Fruit fly (Drosophila melanogaster): ENCODE results near the gene CG14915.

Gene CG14915

dm6 chr2L:11086357-11086924 is 15.6 kb downstream of the CG14915 start, which contains the start of gene CG16854:
CG16854 (plus strand) TSS chr2L:11086721.
- no peak for TF ChIP-seq OdsH (GFP tag; optimal IDR thresholded peaks at IDR 0.05)
- no peak for TF ChIP-seq N (GFP tag; optimal IDR thresholded peaks at IDR 0.05)
- TF ChIP-seq Dif (GFP tag; optimal IDR thresholded peaks at IDR 0.05; ENCODE audit: partially characterized antibody), result peak; percentile 11
- no peak for TF ChIP-seq jim (GFP tag; optimal IDR thresholded peaks at IDR 0.05)

- peak; percentile 96 for TF ChIP-seq Myc (optimal IDR thresholded peaks at IDR 0.05)
- TF ChIP-seq psq (GFP tag; optimal IDR thresholded peaks at IDR 0.05), result peak; percentile 13
- TF ChIP-seq woc (GFP tag; optimal IDR thresholded peaks at IDR 0.05), result peak; percentile 87
- peak; percentile 49 for TF ChIP-seq sv (GFP tag; optimal IDR thresholded peaks at IDR 0.05)
- no peak for TF ChIP-seq dsf (GFP tag; optimal IDR thresholded peaks at IDR 0.05; ENCODE audit: borderline replicate concordance)
- no peak for TF ChIP-seq Jra (GFP tag; optimal IDR thresholded peaks at IDR 0.05)
- no peak for TF ChIP-seq usp (GFP tag; optimal IDR thresholded peaks at IDR 0.05)
These were observed 20.3 kb downstream of the CG14915 start, which contains the start of gene Wdr59 for dm6 chr2L:11091111-11091510. Wdr59 (plus strand) TSS chr2L:11091444.

DNA sequence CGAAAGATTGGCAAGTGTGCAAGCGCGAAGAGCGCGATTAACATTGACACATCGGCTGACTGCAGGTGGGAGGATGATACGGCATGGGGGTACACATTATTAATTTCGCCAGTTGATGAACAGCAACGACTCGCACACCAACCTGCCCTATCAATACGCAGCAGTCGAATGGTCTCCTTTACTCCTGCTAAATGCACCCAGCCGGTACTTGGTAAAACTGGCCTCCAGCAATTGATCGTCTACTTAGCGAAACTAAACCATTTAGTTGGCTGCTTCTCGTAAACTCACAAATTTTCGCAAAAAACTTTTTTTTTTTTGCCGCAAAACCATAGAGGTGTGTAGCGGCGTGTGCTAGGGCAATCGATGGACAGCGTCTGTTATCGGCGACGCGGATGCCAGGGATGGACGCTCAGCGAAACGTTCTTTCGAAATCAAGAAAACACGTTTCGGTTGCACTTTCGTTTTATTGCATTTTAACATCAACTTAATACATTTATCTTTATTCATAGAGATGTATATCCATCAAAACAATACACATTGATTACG is 29.8 kb downstream of the CG14915 start, which contains the start of gene Ge-1:
Gene Ge-1 (minus strand): TSS at position 373 of the 546 bp plus-strand sequence.
- TF ChIP-seq Hr83 (GFP tag; optimal IDR thresholded peaks at IDR 0.05; ENCODE audit: poor library complexity, severe bottlenecking) (peak; percentile 20), Sp1 (GFP tag; optimal IDR thresholded peaks at IDR 0.05) (no peak)

dm6 chr2L:11105320-11105719 is 34.5 kb downstream of the CG14915 start:
- TF ChIP-seq jim (GFP tag; optimal IDR thresholded peaks at IDR 0.05) (no peak), Vsx2 (GFP tag; optimal IDR thresholded peaks at IDR 0.05; ENCODE audit: partially characterized antibody) (no peak), fru (GFP tag; optimal IDR thresholded peaks at IDR 0.05) (no peak), dl (GFP tag; optimal IDR thresholded peaks at IDR 0.05; ENCODE audit: insufficient read depth in 1 of 2, partially characterized antibody in 2 of 2) (no peak), brk (GFP tag; optimal IDR thresholded peaks at IDR 0.05) (no peak), dsf (GFP tag; optimal IDR thresholded peaks at IDR 0.05; ENCODE audit: borderline replicate concordance) (no peak), dmrt93B (GFP tag; optimal IDR thresholded peaks at IDR 0.05) (no peak), Dif (GFP tag; optimal IDR thresholded peaks at IDR 0.05; ENCODE audit: partially characterized antibody) (no peak), sage (GFP tag; optimal IDR thresholded peaks at IDR 0.05) (no peak), ey (GFP tag; optimal IDR thresholded peaks at IDR 0.05) (no peak), tai (GFP tag; optimal IDR thresholded peaks at IDR 0.05) (no peak), Hr83 (GFP tag; optimal IDR thresholded peaks at IDR 0.05; ENCODE audit: poor library complexity, severe bottlenecking) (no peak), CrebA (GFP tag; optimal IDR thresholded peaks at IDR 0.05; ENCODE audit: borderline replicate concordance) (no peak)

DNA sequence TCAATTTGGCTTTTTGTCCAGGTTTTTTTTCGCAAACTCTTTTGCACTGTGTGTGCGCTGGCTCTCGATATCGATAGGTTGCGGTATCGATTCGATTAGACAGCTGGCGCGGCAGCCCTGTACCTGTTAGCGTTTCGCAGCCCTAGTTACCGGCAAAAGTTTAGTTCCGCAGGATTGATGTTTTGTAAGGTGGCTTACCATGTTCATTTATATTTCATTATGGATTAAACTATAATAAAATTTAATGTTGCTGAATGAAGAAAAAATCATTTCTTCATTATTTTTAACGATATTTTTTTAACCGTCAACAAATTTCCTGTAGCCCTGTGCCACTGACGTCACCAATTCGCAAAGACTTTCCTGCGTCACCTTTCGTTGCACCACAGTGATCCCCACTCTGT is 35.7 kb downstream of the CG14915 start, which contains the start of gene Reps:
Gene Reps (minus strand): TSS at position 84 of the 401 bp plus-strand sequence.
- TF ChIP-seq Jra (GFP tag; optimal IDR thresholded peaks at IDR 0.05), result peak; percentile 97
- TF ChIP-seq Mio (GFP tag; optimal IDR thresholded peaks at IDR 0.05), result peak; percentile 87
- TF ChIP-seq Hr78 (GFP tag; optimal IDR thresholded peaks at IDR 0.05), result no peak
- no peak for TF ChIP-seq usp (GFP tag; optimal IDR thresholded peaks at IDR 0.05)
- peak; percentile 97 for TF ChIP-seq Sp1 (GFP tag; optimal IDR thresholded peaks at IDR 0.05)
- TF ChIP-seq fru (GFP tag; optimal IDR thresholded peaks at IDR 0.05), result peak; percentile 97
- no peak for TF ChIP-seq brk (GFP tag; optimal IDR thresholded peaks at IDR 0.05)
- TF ChIP-seq psq (GFP tag; optimal IDR thresholded peaks at IDR 0.05), result peak; percentile 95
- TF ChIP-seq HLH106 (tag; optimal IDR thresholded peaks at IDR 0.05), result peak; percentile 98
- TF ChIP-seq CG32264 (GFP tag; optimal IDR thresholded peaks at IDR 0.05), result peak; percentile 88
- peak; percentile 83 to 99 for TF ChIP-seq foxo (GFP tag; optimal IDR thresholded peaks at IDR 0.05)
- peak; percentile 87 for TF ChIP-seq jim (GFP tag; optimal IDR thresholded peaks at IDR 0.05)
- TF ChIP-seq dmrt93B (GFP tag; optimal IDR thresholded peaks at IDR 0.05), result peak; percentile 98
- peak; percentile 79 for TF ChIP-seq Rel (GFP tag; optimal IDR thresholded peaks at IDR 0.05)
- peak; percentile 88 for TF ChIP-seq Rel (tag; optimal IDR thresholded peaks at IDR 0.05)
- no peak for TF ChIP-seq N (GFP tag; optimal IDR thresholded peaks at IDR 0.05)
- TF ChIP-seq h (GFP tag; optimal IDR thresholded peaks at IDR 0.05), result peak; percentile 98
- TF ChIP-seq tai (GFP tag; optimal IDR thresholded peaks at IDR 0.05), result no peak
- peak; percentile 98 for TF ChIP-seq rgr (GFP tag; optimal IDR thresholded peaks at IDR 0.05)
- TF ChIP-seq pan (optimal IDR thresholded peaks at IDR 0.05), result no peak
- peak; percentile 97 for TF ChIP-seq OdsH (GFP tag; optimal IDR thresholded peaks at IDR 0.05)
- TF ChIP-seq Abd-B (GFP tag; optimal IDR thresholded peaks at IDR 0.05), result no peak
- TF ChIP-seq Vsx2 (GFP tag; optimal IDR thresholded peaks at IDR 0.05; ENCODE audit: partially characterized antibody), result no peak
- TF ChIP-seq CG9705 (GFP tag; optimal IDR thresholded peaks at IDR 0.05), result peak; percentile 97
- peak; percentile 97 for TF ChIP-seq br (GFP tag; optimal IDR thresholded peaks at IDR 0.05)
- peak; percentile 94 for TF ChIP-seq Hr83 (GFP tag; optimal IDR thresholded peaks at IDR 0.05; ENCODE audit: poor library complexity, severe bottlenecking)
- peak; percentile 90 for TF ChIP-seq GATAd (GFP tag; optimal IDR thresholded peaks at IDR 0.05)
- no peak for TF ChIP-seq Myc (optimal IDR thresholded peaks at IDR 0.05)
- TF ChIP-seq ey (GFP tag; optimal IDR thresholded peaks at IDR 0.05), result peak; percentile 97
- peak; percentile 93 for TF ChIP-seq sage (GFP tag; optimal IDR thresholded peaks at IDR 0.05)
- TF ChIP-seq Dfd (GFP tag; optimal IDR thresholded peaks at IDR 0.05), result no peak
- TF ChIP-seq lola (GFP tag; optimal IDR thresholded peaks at IDR 0.05), result no peak
- TF ChIP-seq dl (GFP tag; optimal IDR thresholded peaks at IDR 0.05; ENCODE audit: insufficient read depth in 1 of 2, partially characterized antibody in 2 of 2), result no peak
- TF ChIP-seq woc (GFP tag; optimal IDR thresholded peaks at IDR 0.05), result peak; percentile 97
